Fruit fly (Drosophila melanogaster) whole organism, embryonic: ENCODE data around the gene CG6345.

Experiments used
- ATbp ChIP-seq: fragments of 200-800 bp; sonication (Bioruptor generic); optimal IDR thresholded peaks from 2 replicates; lab custom pipeline; 2017; ENCODE audit warnings: missing biosample characterization, mild to moderate bottlenecking, missing genetic modification characterization, missing genetic modification reagents
- Abd-B ChIP-seq: fragments of 200-800 bp; sonication (Bioruptor generic); optimal IDR thresholded peaks from 2 replicates; lab custom pipeline; 2018; ENCODE audit warnings: missing biosample characterization, mild to moderate bottlenecking, missing genetic modification characterization, moderate library complexity
- Blimp-1 ChIP-seq: fragments of 200-800 bp; sonication (Bioruptor generic); optimal IDR thresholded peaks from 3 replicates; lab custom pipeline; 2018; ENCODE audit warnings: missing biosample characterization, missing genetic modification characterization, mild to moderate bottlenecking, moderate library complexity, missing genetic modification reagents
- CG10209 ChIP-seq: fragments of 200-800 bp; sonication (Bioruptor generic); optimal IDR thresholded peaks from 3 replicates; lab custom pipeline; 2017; ENCODE audit warnings: missing biosample characterization, mild to moderate bottlenecking, missing genetic modification characterization, missing genetic modification reagents
- CG10321 ChIP-seq: fragments of 200-800 bp; sonication (Bioruptor generic); IDR thresholded peaks from 2 replicates; pipeline ENCODE4 v1.3.6; 2022; ENCODE audit warnings: missing biosample characterization, missing genetic modification characterization
- CG11456 ChIP-seq: fragments of 200-800 bp; sonication (Bioruptor generic); IDR thresholded peaks from 3 replicates; pipeline ENCODE4 v1.3.6; 2022; ENCODE audit warnings: missing biosample characterization, missing genetic modification characterization
- CG11695 ChIP-seq: fragments of 200-800 bp; sonication (Bioruptor generic); IDR thresholded peaks from 3 replicates; pipeline ENCODE4 v1.3.6; 2022; ENCODE audit warnings: missing biosample characterization, missing genetic modification characterization
- CG14014 ChIP-seq: fragments of 200-800 bp; sonication (Bioruptor generic); IDR thresholded peaks from 2 replicates; pipeline ENCODE4 v1.3.6; 2022; ENCODE audit warnings: missing biosample characterization, missing genetic modification characterization
- CG14050 ChIP-seq: fragments of 200-800 bp; sonication (Bioruptor generic); IDR thresholded peaks from 3 replicates; pipeline ENCODE4 v1.3.6; 2022; ENCODE audit warnings: missing biosample characterization, missing genetic modification characterization
- CG16815 ChIP-seq: fragments of 200-800 bp; sonication (Bioruptor generic); optimal IDR thresholded peaks from 3 replicates; lab custom pipeline; 2017; ENCODE audit warnings: missing biosample characterization, mild to moderate bottlenecking, missing genetic modification characterization
- CG4617 ChIP-seq: fragments of 200-800 bp; sonication (Bioruptor generic); optimal IDR thresholded peaks from 3 replicates; lab custom pipeline; 2016; ENCODE audit warnings: missing biosample characterization, missing genetic modification characterization, borderline replicate concordance
- CG7963 ChIP-seq: fragments of 200-800 bp; sonication (Bioruptor generic); IDR thresholded peaks from 3 replicates; pipeline ENCODE4 v1.3.6; 2022; ENCODE audit warnings: missing biosample characterization, missing genetic modification characterization; ENCODE audit not compliant: partially characterized antibody
- CG9215 ChIP-seq: fragments of 200-800 bp; sonication (Bioruptor generic); IDR thresholded peaks from 2 replicates; pipeline ENCODE4 v1.3.6; 2022; ENCODE audit warnings: missing biosample characterization, missing genetic modification characterization
- Camta ChIP-seq: fragments of 200-800 bp; sonication (Bioruptor generic); optimal IDR thresholded peaks from 2 replicates; lab custom pipeline; 2016; ENCODE audit warnings: missing biosample characterization, missing genetic modification characterization
- Deaf1 ChIP-seq: fragments of 200-800 bp; optimal IDR thresholded peaks from 3 replicates; lab custom pipeline; 2019; ENCODE audit warnings: missing biosample characterization, mild to moderate bottlenecking, missing genetic modification characterization, moderate library complexity
- Dip2 ChIP-seq: fragments of 200-800 bp; sonication (Bioruptor generic); IDR thresholded peaks from 2 replicates; pipeline ENCODE4 v1.3.6; 2022; ENCODE audit warnings: missing biosample characterization, missing genetic modification characterization
- Lpt ChIP-seq: fragments of >200 bp; optimal IDR thresholded peaks from 2 replicates; lab custom pipeline; 2018; ENCODE audit warnings: missing biosample characterization, missing genetic modification characterization
- Nf-YB ChIP-seq: fragments of 200-800 bp; sonication (Bioruptor generic); optimal IDR thresholded peaks from 3 replicates; lab custom pipeline; 2019; ENCODE audit warnings: missing biosample characterization, mild to moderate bottlenecking, missing genetic modification characterization, moderate library complexity
- Nf-YC ChIP-seq: fragments of 200-800 bp; optimal IDR thresholded peaks from 3 replicates; lab custom pipeline; 2019; ENCODE audit warnings: missing biosample characterization, mild to moderate bottlenecking, missing genetic modification characterization, moderate library complexity
- Rfx ChIP-seq: fragments of 200-800 bp; sonication (Bioruptor generic); IDR thresholded peaks from 2 replicates; pipeline ENCODE4 v1.3.6; 2022; ENCODE audit warnings: missing biosample characterization, missing genetic modification characterization
- crp ChIP-seq, 2 experiments: fragments of 200-800 bp; sonication (Bioruptor generic); optimal IDR thresholded peaks; 2 replicates in 1 of 2; 3 replicates in 1 of 2; lab custom pipeline; 2017; ENCODE audit warnings: missing biosample characterization in 2 of 2, missing genetic modification characterization in 2 of 2, mild to moderate bottlenecking in 1 of 2, moderate library complexity in 1 of 2
- ewg ChIP-seq: fragments of 200-800 bp; sonication (Bioruptor generic); optimal IDR thresholded peaks from 3 replicates; lab custom pipeline; 2017; ENCODE audit warnings: mild to moderate bottlenecking, missing biosample characterization, missing genetic modification reagents, missing genetic modification characterization
- fd102C ChIP-seq: fragments of 200-800 bp; sonication (Bioruptor generic); optimal IDR thresholded peaks from 2 replicates; lab custom pipeline; 2018; ENCODE audit warnings: missing biosample characterization, mild to moderate bottlenecking, missing genetic modification characterization, moderate library complexity
- grau ChIP-seq: fragments of 200-800 bp; optimal IDR thresholded peaks from 3 replicates; lab custom pipeline; 2019; ENCODE audit warnings: missing biosample characterization, mild to moderate bottlenecking, missing genetic modification characterization, moderate library complexity
- kah ChIP-seq: fragments of 200-800 bp; sonication (Bioruptor generic); optimal IDR thresholded peaks from 2 replicates; lab custom pipeline; 2018; ENCODE audit warnings: missing biosample characterization, mild to moderate bottlenecking, missing genetic modification characterization
- knrl ChIP-seq: fragments of 200-800 bp; sonication (Bioruptor generic); IDR thresholded peaks from 3 replicates; pipeline ENCODE4 v1.3.6; 2022; ENCODE audit warnings: missing biosample characterization, missing genetic modification characterization; ENCODE audit not compliant: partially characterized antibody
- odd ChIP-seq: fragments of 200-800 bp; sonication (Bioruptor generic); optimal IDR thresholded peaks from 2 replicates; lab custom pipeline; 2017; ENCODE audit warnings: missing biosample characterization, mild to moderate bottlenecking, missing genetic modification characterization
- prd ChIP-seq, 3 experiments: fragments of >200 bp in 2 of 3; fragments of 200-800 bp in 1 of 3; sonication (Bioruptor generic) in 1 of 3; optimal IDR thresholded peaks in 2 of 3; IDR thresholded peaks in 1 of 3; 2 replicates in 2 of 3; 3 replicates in 1 of 3; pipeline versions ENCODE4 v1.3.6 to Lab custom; 2017 to 2022; ENCODE audit warnings: missing biosample characterization in 1 of 3, missing genetic modification characterization in 1 of 3
- psq ChIP-seq: fragments of 200-800 bp; sonication (Bioruptor generic); optimal IDR thresholded peaks from 2 replicates; lab custom pipeline; 2017; ENCODE audit warnings: missing biosample characterization, missing genetic modification characterization
- tap ChIP-seq: fragments of 200-800 bp; optimal IDR thresholded peaks from 3 replicates; lab custom pipeline; 2019; ENCODE audit warnings: missing biosample characterization, mild to moderate bottlenecking, missing genetic modification characterization, moderate library complexity

Gene CG6345

dm6 chr3R:10368251-10368650 is 47.6 kb downstream of the CG6345 start (continued):
- no peak for TF ChIP-seq crp (GFP tag; optimal IDR thresholded peaks at IDR 0.05; lab: Kevin White, UChicago)
- no peak for TF ChIP-seq CG4617 (GFP tag; lab: Kevin White, UChicago)
- no peak for TF ChIP-seq tap (tag; lab: Kevin White, UChicago)
- TF ChIP-seq odd (GFP tag; lab: Kevin White, UChicago): no peak
- TF ChIP-seq ATbp (GFP tag; lab: Kevin White, UChicago): no peak
- TF ChIP-seq CG10321: peak; percentile 95
- no peak for TF ChIP-seq prd (optimal IDR thresholded peaks at IDR 0.05; lab: Kevin White, UChicago)
- TF ChIP-seq prd (GFP tag; IDR thresholded peaks at IDR 0.05; lab: Robert Waterston, UW): 0 out of 3 replicates have a peak, but pooled peaks have one; percentile 3
- TF ChIP-seq grau: no peak
- TF ChIP-seq Rfx (GFP tag; lab: Robert Waterston, UW): peak; percentile 95
- TF ChIP-seq CG10209 (GFP tag; lab: Kevin White, UChicago): no peak
- no peak for TF ChIP-seq Dip2 (GFP tag; lab: Robert Waterston, UW)
- 0 out of 3 replicates have a peak, but pooled peaks have one; percentile 34 for TF ChIP-seq CG11456
- TF ChIP-seq kah (GFP tag; lab: Kevin White, UChicago): no peak
- TF ChIP-seq knrl (GFP tag; lab: Robert Waterston, UW): 0 out of 3 replicates have a peak, but pooled peaks have one; percentile 13
- TF ChIP-seq CG9215: no peak
- no peak for TF ChIP-seq Camta (GFP tag; lab: Kevin White, UChicago)
- TF ChIP-seq Nf-YC (tag; lab: Kevin White, UChicago): peak; percentile 99
- TF ChIP-seq Lpt: no peak
- no peak for TF ChIP-seq CG16815 (GFP tag; lab: Kevin White, UChicago)
- TF ChIP-seq CG7963 (GFP tag; lab: Robert Waterston, UW): no peak
- TF ChIP-seq Abd-B: no peak
- no peak for TF ChIP-seq psq (GFP tag; lab: Kevin White, UChicago)

- peak; percentile 84 for TF ChIP-seq Deaf1 (tag; lab: Kevin White, UChicago)
- TF ChIP-seq CG14050 (GFP tag; lab: Robert Waterston, UW): no peak
- TF ChIP-seq ewg (GFP tag; lab: Kevin White, UChicago): peak; percentile 66
- TF ChIP-seq CG14014 (GFP tag; lab: Robert Waterston, UW): 0 out of 2 replicates have a peak, but pooled peaks have one; percentile 8
- no peak for TF ChIP-seq Blimp-1
- TF ChIP-seq fd102C (GFP tag; lab: Kevin White, UChicago): no peak
- peak; percentile 88 for TF ChIP-seq Nf-YC (tag; lab: Kevin White, UChicago)
- TF ChIP-seq Nf-YB (GFP tag; lab: Kevin White, UChicago): peak; percentile 83
- TF ChIP-seq CG11695 (GFP tag; lab: Robert Waterston, UW): no peak
These were observed 51.6 kb downstream of the CG6345 start for dm6 chr3R:10364287-10364686.
